Fruit fly (Drosophila melanogaster) S2 (cell line): Measurements from ENCODE around the gene CG46439.

Experiments
- CG8478 ChIP-seq: fragments of >200 bp; optimal IDR thresholded peaks from 2 replicates; lab custom pipeline; 2018
- CTCF ChIP-seq, 2 experiments: fragments of >200 bp; optimal IDR thresholded peaks; 2 replicates each; lab custom pipeline; 2018

- TF ChIP-seq CG8478 (lab: Kevin White, UChicago) (no peak), CTCF (optimal IDR thresholded peaks at IDR 0.05; lab: Kevin White, UChicago) (no peak)
These were observed 29.8 kb upstream of the CG46439 start for dm6 chr3L:11125636-11126532.
